Fruit fly (Drosophila melanogaster): ENCODE results near the gene CG4619.

Gene CG4619

DNA sequence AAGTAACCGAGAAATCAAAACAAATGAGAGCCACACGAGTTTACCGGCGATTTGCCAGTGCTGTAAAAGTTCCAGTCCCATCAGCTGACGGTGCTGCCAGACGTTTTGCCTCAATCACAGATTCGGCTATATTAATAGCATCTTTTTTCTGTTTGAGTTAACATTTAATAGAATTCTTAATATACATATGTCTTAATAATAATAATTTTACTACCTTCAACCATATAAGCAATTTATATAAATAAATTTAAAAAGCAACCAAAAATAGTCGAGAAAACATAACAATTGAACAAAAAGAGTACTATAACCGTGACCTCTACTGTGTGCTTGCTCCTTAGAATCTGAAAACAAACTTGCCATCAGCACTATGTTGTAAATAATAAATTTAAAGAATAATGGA is 15.5 kb downstream of the CG4619 start, which contains the start of the genes CG13126 and CG4709 (continued):
- TF ChIP-seq Bgb (GFP tag; IDR thresholded peaks at IDR 0.05; ENCODE audit: partially characterized antibody) (no peak), CG17361 (GFP tag; IDR thresholded peaks at IDR 0.05) (peak; percentile 97), H15 (GFP tag; IDR thresholded peaks at IDR 0.05) (peak; percentile 80), CG31365 (tag; optimal IDR thresholded peaks at IDR 0.05) (peak; percentile 41), CG12391 (tag; optimal IDR thresholded peaks at IDR 0.05) (peak; percentile 96), salm (tag; optimal IDR thresholded peaks at IDR 0.05) (peak; percentile 82), ap (GFP tag; IDR thresholded peaks at IDR 0.05) (peak; percentile 83), gce (GFP tag; IDR thresholded peaks at IDR 0.05) (peak; percentile 73; the same call in 2 of the 3 replicates), Atf3 (GFP tag; optimal IDR thresholded peaks at IDR 0.05) (peak; percentile 29), Ptx1 (GFP tag; IDR thresholded peaks at IDR 0.05) (peak; percentile 93), org-1 (GFP tag; optimal IDR thresholded peaks at IDR 0.05) (peak; percentile 86), phol (tag; optimal IDR thresholded peaks at IDR 0.05) (peak; percentile 96), CG6813 (GFP tag; optimal IDR thresholded peaks at IDR 0.05) (peak; percentile 90), Usf (GFP tag; optimal IDR thresholded peaks at IDR 0.05) (peak; percentile 57), HHEX (GFP tag; optimal IDR thresholded peaks at IDR 0.05) (peak; percentile 92), Sin3A (optimal IDR thresholded peaks at IDR 0.05) (peak; percentile 18), MBD-R2 (GFP tag; IDR thresholded peaks at IDR 0.05) (peak; percentile 99), dimm (GFP tag; IDR thresholded peaks at IDR 0.05) (peak; percentile 45; the same call in 1 of the 2 replicates), CG12155 (GFP tag; optimal IDR thresholded peaks at IDR 0.05) (peak; percentile 86), hth (optimal IDR thresholded peaks at IDR 0.05) (no peak), Dp (GFP tag; optimal IDR thresholded peaks at IDR 0.05) (peak; percentile 57), exex (tag; optimal IDR thresholded peaks at IDR 0.05) (peak; percentile 74), BEAF-32 (GFP tag; optimal IDR thresholded peaks at IDR 0.05) (peak; percentile 30), CG34224 (GFP tag; IDR thresholded peaks at IDR 0.05; ENCODE audit: partially characterized antibody) (no peak), nerfin-2 (GFP tag; IDR thresholded peaks at IDR 0.05; ENCODE audit: partially characterized antibody) (no peak), CG18262 (tag; optimal IDR thresholded peaks at IDR 0.05) (peak; percentile 97), tup (GFP tag; optimal IDR thresholded peaks at IDR 0.05) (peak; percentile 56), Doc2 (GFP tag; IDR thresholded peaks at IDR 0.05) (no peak), CG11696 (GFP tag; IDR thresholded peaks at IDR 0.05) (peak; percentile 100), Tbp (GFP tag; optimal IDR thresholded peaks at IDR 0.05) (no peak), jumu (GFP tag; optimal IDR thresholded peaks at IDR 0.05) (no peak), gsb (GFP tag; IDR thresholded peaks at IDR 0.05) (peak; percentile 68), pfk (GFP tag; optimal IDR thresholded peaks at IDR 0.05) (no peak), CG42726 (GFP tag; IDR thresholded peaks at IDR 0.05; ENCODE audit: partially characterized antibody) (no peak), trem (tag; optimal IDR thresholded peaks at IDR 0.05) (peak; percentile 96), run (tag; optimal IDR thresholded peaks at IDR 0.05) (peak; percentile 88), CG2712 (tag; optimal IDR thresholded peaks at IDR 0.05) (peak; percentile 98), CG15011 (GFP tag; optimal IDR thresholded peaks at IDR 0.05) (peak; percentile 77), Opbp (GFP tag; IDR thresholded peaks at IDR 0.05; ENCODE audit: partially characterized antibody) (no peak), CG4617 (GFP tag; optimal IDR thresholded peaks at IDR 0.05; ENCODE audit: borderline replicate concordance) (peak; percentile 85), crp (GFP tag; optimal IDR thresholded peaks at IDR 0.05) (peak; percentile 79 to 96), CG5953 (GFP tag; IDR thresholded peaks at IDR 0.05) (peak; percentile 53), dati (GFP tag; IDR thresholded peaks at IDR 0.05) (peak; percentile 10; the same call in 1 of the 2 replicates), CG43689 (GFP tag; IDR thresholded peaks at IDR 0.05) (peak; percentile 61; the same call in 1 of the 2 replicates), Ets65A (GFP tag) (peak; percentile 90), cwo (GFP tag; optimal IDR thresholded peaks at IDR 0.05) (peak; percentile 88), CG5245 (GFP tag; optimal IDR thresholded peaks at IDR 0.05) (peak; percentile 77), CG4854 (GFP tag; optimal IDR thresholded peaks at IDR 0.05) (peak; percentile 64), lov (optimal IDR thresholded peaks at IDR 0.05) (no peak), lov (GFP tag; IDR thresholded peaks at IDR 0.05) (peak; percentile 68; the same call in 2 of the 3 replicates), br (optimal IDR thresholded peaks at IDR 0.05) (no peak), bigmax (GFP tag; optimal IDR thresholded peaks at IDR 0.05) (no peak)
